Worm (Caenorhabditis elegans): ENCODE measurements around the gene F44E5.17.

ce11 chrII:11759277-11759676 lies 10.9 kb upstream of the F44E5.17 start, which contains the start of the genes F44E5.4 and F44E5.5:
- TF ChIP-seq klf-2 (GFP tag; conservative IDR thresholded peaks at IDR 0.05) (peak; percentile 79), T22C8.4 (GFP tag; IDR thresholded peaks at IDR 0.05) (peak; percentile 66), ztf-29 (GFP tag; IDR thresholded peaks at IDR 0.05) (peak; percentile 72)
